Fruit fly (Drosophila melanogaster): Measurements from ENCODE around the gene CG15564.

Gene CG15564

DNA sequence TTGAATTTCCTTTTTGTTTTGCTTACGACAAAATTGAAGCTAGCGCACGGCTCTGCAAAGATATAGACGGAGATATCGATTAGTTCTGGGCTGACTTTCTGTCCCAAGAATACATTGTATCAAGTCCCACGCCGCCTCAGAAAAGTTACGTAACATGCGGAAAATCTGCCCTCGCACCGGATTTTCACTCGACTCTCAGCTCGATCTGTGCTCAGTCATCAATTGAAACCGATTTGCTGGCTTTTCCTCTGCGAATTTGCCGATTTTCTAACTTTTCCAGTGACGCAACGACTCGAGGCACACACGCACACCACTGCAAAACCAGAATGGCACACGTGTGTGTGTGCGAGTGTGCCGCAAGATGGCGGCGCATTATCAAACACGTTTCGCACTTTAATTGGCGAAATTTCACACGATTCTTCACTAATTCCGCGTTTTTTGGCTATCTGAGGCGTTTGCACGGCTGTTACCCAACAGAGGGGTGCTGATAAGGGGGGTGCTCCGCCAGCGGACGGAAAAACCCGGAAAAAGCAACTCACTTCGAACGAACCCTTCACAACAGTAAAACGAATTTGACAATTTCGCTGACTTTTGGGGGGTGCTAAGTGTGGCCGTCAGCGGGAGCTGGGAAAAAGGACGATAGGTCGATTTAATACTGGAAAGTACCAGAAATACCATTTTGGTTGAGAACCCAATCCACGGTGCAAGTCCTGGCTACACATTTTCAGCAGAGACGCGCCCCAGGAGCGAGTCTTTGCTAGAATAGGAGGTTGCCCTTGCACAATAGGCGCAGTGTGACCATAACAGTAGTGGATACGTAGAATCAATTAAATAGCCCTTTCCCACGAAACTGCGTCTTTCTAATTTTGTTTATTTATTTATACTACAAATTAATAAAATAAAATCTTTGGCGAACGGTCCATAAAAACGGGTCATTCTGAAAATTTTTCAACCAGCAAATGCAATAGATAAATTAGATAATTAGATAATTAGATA, 15.9 kb downstream of the CG15564 start, which contains the start of gene ATPsynC (continued):
- TF ChIP-seq fru (optimal IDR thresholded peaks at IDR 0.05) (no peak), CG12769 (tag; optimal IDR thresholded peaks at IDR 0.05) (peak; percentile 63), tio (GFP tag; optimal IDR thresholded peaks at IDR 0.05) (no peak), CG6813 (GFP tag; optimal IDR thresholded peaks at IDR 0.05) (peak; percentile 34), CG18011 (GFP tag; optimal IDR thresholded peaks at IDR 0.05) (no peak), CG31388 (GFP tag; optimal IDR thresholded peaks at IDR 0.05) (no peak), CG5953 (GFP tag; IDR thresholded peaks at IDR 0.05) (no peak), knrl (GFP tag; IDR thresholded peaks at IDR 0.05; ENCODE audit: partially characterized antibody) (no peak), Chrac-16 (GFP tag; optimal IDR thresholded peaks at IDR 0.05) (no peak), esg (GFP tag; conservative IDR thresholded peaks at IDR 0.05) (no peak), CG5245 (GFP tag; optimal IDR thresholded peaks at IDR 0.05) (no peak), H2.0 (GFP tag; IDR thresholded peaks at IDR 0.05) (no peak), CG1832 (GFP tag; optimal IDR thresholded peaks at IDR 0.05) (no peak), fd64A (GFP tag; optimal IDR thresholded peaks at IDR 0.05) (peak; percentile 32), dan (GFP tag; IDR thresholded peaks at IDR 0.05) (no peak), HLH4C (GFP tag; IDR thresholded peaks at IDR 0.05; ENCODE audit: partially characterized antibody) (no peak), H15 (GFP tag; IDR thresholded peaks at IDR 0.05) (no peak), Mes4 (GFP tag; optimal IDR thresholded peaks at IDR 0.05) (no peak), ewg (GFP tag; optimal IDR thresholded peaks at IDR 0.05) (peak; percentile 51), Lhr (GFP tag; optimal IDR thresholded peaks at IDR 0.05) (peak; percentile 99), mld (GFP tag; IDR thresholded peaks at IDR 0.05; ENCODE audit: partially characterized antibody) (no peak), CG10321 (GFP tag; IDR thresholded peaks at IDR 0.05) (no peak), CG6175 (GFP tag; IDR thresholded peaks at IDR 0.05) (no peak), jumu (GFP tag; optimal IDR thresholded peaks at IDR 0.05) (peak; percentile 36), CG31441 (GFP tag; IDR thresholded peaks at IDR 0.05) (no peak), chinmo (GFP tag; IDR thresholded peaks at IDR 0.05; ENCODE audit: partially characterized antibody) (no peak), CG10366 (GFP tag; IDR thresholded peaks at IDR 0.05) (no peak), CG17612 (GFP tag; IDR thresholded peaks at IDR 0.05) (no peak), gcm2 (GFP tag; optimal IDR thresholded peaks at IDR 0.05) (no peak), Tbp (GFP tag; optimal IDR thresholded peaks at IDR 0.05) (no peak), NFAT (GFP tag; IDR thresholded peaks at IDR 0.05) (no peak), CG4360 (GFP tag; IDR thresholded peaks at IDR 0.05) (no peak), ro (GFP tag; IDR thresholded peaks at IDR 0.05) (no peak), gro (GFP tag; optimal IDR thresholded peaks at IDR 0.05) (peak; percentile 74), danr (GFP tag; IDR thresholded peaks at IDR 0.05) (no peak), wdn (GFP tag; IDR thresholded peaks at IDR 0.05) (no peak), CG4328 (GFP tag; optimal IDR thresholded peaks at IDR 0.05) (peak; percentile 55), Hand (GFP tag; optimal IDR thresholded peaks at IDR 0.05) (peak; percentile 62), B-H1 (GFP tag; IDR thresholded peaks at IDR 0.05) (no peak), seq (GFP tag; IDR thresholded peaks at IDR 0.05) (no peak), CG15011 (GFP tag; optimal IDR thresholded peaks at IDR 0.05) (no peak), Neu2 (GFP tag; optimal IDR thresholded peaks at IDR 0.05; ENCODE audit: borderline replicate concordance) (no peak), Atf-2 (GFP tag; optimal IDR thresholded peaks at IDR 0.05) (no peak), pum (GFP tag; optimal IDR thresholded peaks at IDR 0.05) (peak; percentile 26), CG7745 (tag; optimal IDR thresholded peaks at IDR 0.05) (no peak), CG4282 (GFP tag; optimal IDR thresholded peaks at IDR 0.05) (no peak), CG9437 (GFP tag; optimal IDR thresholded peaks at IDR 0.05) (peak; percentile 5), repo (GFP tag; optimal IDR thresholded peaks at IDR 0.05) (peak; percentile 33), amos (GFP tag; IDR thresholded peaks at IDR 0.05; ENCODE audit: partially characterized antibody) (no peak), gcm (GFP tag; optimal IDR thresholded peaks at IDR 0.05) (peak; percentile 31)

Data from whole organism, embryonic.